Worm (Caenorhabditis elegans) whole organism, L4 larva: ENCODE data around the gene str-178.

Experiments used
- lin-15B ChIP-seq: fragments of 150-350 bp; sonication (generic microtip); optimal IDR thresholded peaks from 3 replicates; lab custom pipeline; 2014; ENCODE audit warnings: missing biosample characterization, missing genetic modification characterization
- madf-5 ChIP-seq, 2 experiments: fragments of 200-800 bp; sonication (Bioruptor generic); IDR thresholded peaks; 2 replicates each; pipeline ENCODE4 v1.3.6; 2022; ENCODE audit warnings: missing compliant biosample characterization in 2 of 2, missing genetic modification characterization in 2 of 2
- mdl-1 ChIP-seq, 2 experiments: fragments of 150-350 bp in 1 of 2; sonication (generic microtip) in 1 of 2; optimal IDR thresholded peaks; 2 replicates each; lab custom pipeline; 2014 to 2017; ENCODE audit warnings: missing biosample characterization in 2 of 2, missing genetic modification characterization in 2 of 2
- nhr-28 ChIP-seq: fragments of 150-350 bp; optimal IDR thresholded peaks from 2 replicates; lab custom pipeline; 2014; ENCODE audit warnings: missing biosample characterization, missing genetic modification characterization
- zip-2 ChIP-seq: fragments of 150-350 bp; optimal IDR thresholded peaks from 2 replicates; lab custom pipeline; 2014; ENCODE audit warnings: missing biosample characterization, missing genetic modification characterization
- ztf-11 ChIP-seq: fragments of 150-350 bp; optimal IDR thresholded peaks from 2 replicates; lab custom pipeline; 2014; ENCODE audit warnings: missing biosample characterization, missing genetic modification characterization

DNA sequence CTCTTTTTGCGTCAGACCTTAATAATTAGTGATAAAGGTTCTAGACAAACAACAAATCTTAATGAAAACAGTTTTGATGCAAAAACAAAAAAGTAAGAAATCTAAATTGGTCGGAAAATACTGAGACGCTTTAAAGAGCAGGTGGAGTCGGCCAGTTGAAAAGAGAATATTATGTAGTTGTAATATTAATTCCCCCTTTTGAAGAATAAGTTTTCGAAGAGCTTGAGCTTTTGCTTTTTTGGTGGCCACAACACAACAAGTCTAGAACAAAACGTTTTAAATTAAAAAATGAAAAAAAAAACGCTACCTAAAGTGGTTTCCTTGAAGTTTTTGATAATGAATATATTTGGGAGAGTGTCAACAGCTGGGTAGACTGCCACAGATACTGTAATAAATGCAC lies at the start of gene str-178:
- TF ChIP-seq zip-2 (tag; lab: Kevin White, UChicago) (no peak), ztf-11 (tag; lab: Kevin White, UChicago) (no peak), lin-15B (no peak), madf-5 (GFP tag; IDR thresholded peaks at IDR 0.05; lab: Robert Waterston, UW) (no peak), nhr-28 (no peak), mdl-1 (tag; optimal IDR thresholded peaks at IDR 0.05; lab: Kevin White, UChicago) (no peak)
